Fruit fly (Drosophila melanogaster): ENCODE results near the gene DopEcR.

DopEcR gene

DNA sequence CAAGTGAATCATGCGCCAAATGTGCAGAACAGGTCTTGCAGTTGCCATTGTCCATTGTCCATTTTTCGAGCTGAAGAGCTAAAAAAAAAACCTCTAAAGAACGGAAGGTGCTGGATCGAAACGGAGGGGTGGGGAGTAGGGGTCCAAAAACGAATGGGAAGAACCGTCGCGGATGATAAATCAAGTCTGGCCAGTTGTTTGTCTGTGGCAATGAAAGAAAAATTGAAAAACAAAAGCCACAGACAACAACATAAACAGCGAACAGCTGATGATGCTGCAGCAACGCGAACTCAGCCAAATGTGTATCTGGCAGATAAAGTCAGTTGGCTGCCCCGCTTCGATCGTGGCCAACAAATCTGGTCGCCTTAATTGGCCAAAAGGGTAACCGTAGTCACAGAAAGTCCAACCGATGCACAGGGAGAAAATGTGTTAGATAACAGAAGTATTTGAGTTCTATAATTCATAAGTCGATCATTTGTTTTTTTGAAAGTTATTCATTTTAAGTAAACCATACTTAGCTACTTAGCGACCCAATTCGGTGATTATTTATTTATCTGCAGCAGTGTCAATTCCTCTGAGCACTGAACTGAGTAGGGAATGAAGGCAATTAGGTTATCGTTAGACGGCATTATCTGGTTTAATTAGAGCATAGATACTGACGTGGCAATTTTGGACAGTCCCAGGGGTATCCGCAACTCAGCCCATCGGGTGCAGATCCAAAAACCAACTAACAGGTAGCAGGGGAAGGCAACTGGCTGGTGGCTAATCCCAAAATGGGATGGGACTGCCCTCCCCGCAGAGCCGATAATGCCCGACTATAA, 28.3 kb upstream of the DopEcR start:
- no peak for TF ChIP-seq noc (tag; optimal IDR thresholded peaks at IDR 0.05)

DNA sequence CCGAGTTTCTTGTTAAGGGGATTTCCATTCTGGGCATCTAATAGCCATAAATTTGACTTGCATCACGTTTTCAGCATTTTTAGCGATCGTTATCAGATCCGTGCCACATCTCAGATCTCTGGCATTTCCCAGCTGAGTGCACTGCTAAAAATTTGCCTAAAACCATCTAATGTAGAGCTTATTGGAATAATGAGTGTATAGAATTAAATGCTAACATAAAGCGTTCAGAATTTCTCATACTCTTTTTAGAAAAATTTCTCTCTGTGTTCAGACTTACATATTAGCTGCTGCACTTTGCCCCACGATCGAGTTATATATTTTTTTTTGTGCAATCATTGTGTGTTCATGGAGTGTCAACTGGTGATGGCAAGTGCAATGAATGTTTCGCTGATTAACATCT, 27.6 kb upstream of the DopEcR start:
- no peak for TF ChIP-seq noc (tag; optimal IDR thresholded peaks at IDR 0.05)

DNA sequence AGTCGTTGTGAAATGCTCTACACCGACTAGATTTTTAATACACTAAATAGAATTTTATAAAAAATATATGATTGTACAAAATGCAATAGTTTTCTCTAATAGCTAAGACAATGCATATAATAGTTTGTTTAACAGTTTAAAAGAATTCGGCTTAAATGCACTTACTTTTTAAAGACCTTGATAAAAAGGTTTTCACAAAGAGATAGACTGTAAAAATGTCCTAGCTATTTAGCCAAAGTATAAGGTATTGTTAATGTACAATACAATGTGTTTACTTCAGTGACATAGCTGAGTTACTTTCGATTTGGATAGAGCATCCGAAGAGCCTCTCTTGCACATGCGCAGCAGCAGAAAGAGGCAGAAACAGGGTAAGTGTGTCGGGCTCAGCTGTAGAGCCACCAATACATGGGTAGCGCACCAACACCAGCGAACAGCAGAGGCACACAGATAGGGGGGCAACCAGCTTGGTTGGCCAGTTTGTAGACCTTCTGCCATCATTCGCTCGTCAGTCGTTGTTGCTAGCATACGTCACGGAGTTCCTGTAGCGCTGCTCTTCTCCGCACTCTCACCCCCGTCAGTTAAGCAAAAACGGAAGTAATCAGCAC, 26.6 kb upstream of the DopEcR start, which contains the start of gene TP53INP:
TSS of gene TP53INP (plus strand) at position 291 of the 605 bp plus-strand sequence.
- peak; percentile 86 for TF ChIP-seq noc (tag; optimal IDR thresholded peaks at IDR 0.05)

DNA sequence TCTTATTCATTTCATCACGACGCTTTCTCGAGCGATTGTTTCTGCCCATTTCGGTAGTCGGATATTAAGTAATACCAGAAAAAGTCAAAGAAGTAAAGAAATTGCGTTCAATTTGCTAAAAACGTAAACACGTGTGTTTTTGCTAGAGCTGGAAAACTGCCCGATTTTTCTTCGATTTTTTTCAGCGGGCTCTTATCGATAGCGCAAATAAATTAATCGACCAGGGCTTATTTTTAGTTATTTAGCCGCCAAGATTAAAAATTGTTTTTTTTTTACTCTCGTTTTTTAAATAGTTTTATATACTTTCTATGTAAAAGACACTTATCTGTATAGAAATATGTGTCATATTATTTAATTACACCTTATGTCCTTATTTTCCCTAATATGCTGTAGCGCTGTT, 25.7 kb upstream of the DopEcR start, which contains the start of gene CG15019:
TSS of gene CG15019 (minus strand) at position 138 of the 400 bp plus-strand sequence.
- TF ChIP-seq noc (tag; optimal IDR thresholded peaks at IDR 0.05) = no peak

DNA sequence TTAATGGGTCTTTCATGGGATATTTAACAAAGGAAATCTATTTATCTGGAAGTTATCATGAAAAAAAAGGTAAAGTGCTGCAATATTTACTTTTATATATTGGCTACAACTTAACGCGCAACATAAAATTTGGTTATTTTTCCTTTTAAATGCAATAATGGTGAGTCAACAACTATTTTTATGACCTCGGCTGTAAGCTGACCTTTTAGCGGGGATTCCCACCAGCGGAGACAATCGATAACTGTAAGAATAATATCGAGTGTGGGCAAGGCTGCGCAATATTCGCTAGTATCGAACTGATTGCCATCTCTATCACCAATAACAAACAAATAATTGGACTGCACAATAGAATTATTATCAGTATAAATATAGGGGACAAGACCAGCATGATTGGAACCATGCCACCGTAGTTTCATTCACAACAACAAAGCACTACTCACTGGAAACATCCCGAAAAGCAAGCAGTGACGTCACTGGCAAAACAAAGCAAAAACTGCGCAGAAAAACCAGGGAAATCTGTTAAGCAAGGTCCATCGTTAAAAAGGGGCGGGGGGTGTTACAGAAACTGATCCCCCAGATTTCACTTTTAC, 23.1 kb upstream of the DopEcR start, which contains the start of gene Syx17:
TSS of gene Syx17 (plus strand) at position 308 of the 590 bp plus-strand sequence.
- no peak for TF ChIP-seq noc (tag; optimal IDR thresholded peaks at IDR 0.05)

DNA sequence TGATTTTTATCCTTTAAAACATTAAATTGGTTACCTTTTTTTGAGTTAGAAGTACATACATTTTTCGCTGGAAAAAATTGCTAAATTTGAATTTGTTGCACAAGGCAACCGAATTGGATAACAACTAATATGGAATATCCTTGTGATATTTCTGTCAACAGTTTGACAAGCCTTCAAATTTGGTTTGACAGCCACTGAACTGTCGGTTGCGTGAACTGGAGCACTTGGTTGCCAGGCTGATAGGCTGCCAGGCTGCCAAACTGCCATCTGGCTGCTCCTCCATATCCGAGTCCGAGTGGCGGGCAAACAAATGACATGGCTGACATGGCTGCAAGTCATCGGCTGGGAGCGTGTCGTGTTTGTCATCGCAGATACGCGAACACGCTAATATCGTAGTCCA, 21.1 kb upstream of the DopEcR start:
- TF ChIP-seq noc (tag; optimal IDR thresholded peaks at IDR 0.05) = no peak

DNA sequence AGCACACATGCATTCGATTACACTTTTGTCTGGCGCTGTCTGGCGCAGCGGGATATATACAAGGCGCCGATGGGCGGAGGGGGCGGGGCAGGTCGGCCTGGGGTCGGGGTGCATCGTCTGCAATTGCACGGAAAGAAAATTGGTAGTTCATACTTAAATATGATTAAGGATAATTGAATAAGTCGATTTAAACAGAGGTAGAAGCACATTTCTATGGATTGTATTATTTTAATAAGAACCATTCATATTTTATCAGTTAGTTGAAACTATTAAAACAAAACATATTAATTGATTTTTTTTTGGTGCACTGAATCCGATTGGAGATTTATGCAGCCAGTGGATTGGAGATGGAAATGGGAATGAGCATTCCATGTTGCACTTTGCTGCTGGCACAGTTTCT, 19.7 kb upstream of the DopEcR start:
- no peak for TF ChIP-seq noc (tag; optimal IDR thresholded peaks at IDR 0.05)

DNA sequence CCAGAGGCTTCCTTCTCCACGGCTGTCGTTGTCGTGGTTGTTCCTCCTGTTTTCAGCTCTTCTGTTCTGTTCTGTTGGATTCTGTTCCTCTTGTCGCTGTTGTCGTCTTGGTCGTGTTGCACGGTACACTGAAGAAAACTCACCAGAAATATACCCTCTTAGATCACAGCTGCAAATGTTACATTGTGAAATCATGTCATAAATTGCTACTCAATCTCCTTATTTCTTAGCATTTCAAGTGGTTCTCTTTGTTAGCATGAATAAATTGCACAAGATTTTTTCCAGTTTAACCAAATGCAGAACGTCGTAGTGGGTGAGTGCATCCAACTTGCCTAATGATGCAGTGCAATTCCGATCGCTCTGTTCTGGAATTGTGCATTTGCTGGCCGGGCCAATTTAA, 17.7 kb upstream of the DopEcR start:
- TF ChIP-seq noc (tag; optimal IDR thresholded peaks at IDR 0.05) = no peak

DNA sequence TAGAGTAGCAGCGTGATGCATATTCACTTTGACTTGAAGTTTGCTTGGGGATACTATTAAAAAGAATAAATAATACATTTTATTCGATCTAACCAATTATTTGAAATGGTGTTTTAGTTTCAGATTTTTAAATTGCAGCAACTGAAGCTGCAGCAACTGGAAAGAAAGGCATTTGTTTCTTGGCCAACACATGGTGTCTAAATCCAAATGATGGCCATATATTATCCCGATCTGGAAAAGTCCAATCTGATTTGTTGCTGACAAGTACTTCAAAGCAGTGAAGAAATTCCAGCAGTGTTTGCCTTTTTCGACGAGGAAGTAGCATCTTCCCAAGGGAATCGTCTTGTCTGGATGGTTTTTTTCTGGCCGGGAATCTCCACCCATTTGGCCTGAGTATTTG, 16.9 kb upstream of the DopEcR start:
- no peak for TF ChIP-seq noc (tag; optimal IDR thresholded peaks at IDR 0.05)

DNA sequence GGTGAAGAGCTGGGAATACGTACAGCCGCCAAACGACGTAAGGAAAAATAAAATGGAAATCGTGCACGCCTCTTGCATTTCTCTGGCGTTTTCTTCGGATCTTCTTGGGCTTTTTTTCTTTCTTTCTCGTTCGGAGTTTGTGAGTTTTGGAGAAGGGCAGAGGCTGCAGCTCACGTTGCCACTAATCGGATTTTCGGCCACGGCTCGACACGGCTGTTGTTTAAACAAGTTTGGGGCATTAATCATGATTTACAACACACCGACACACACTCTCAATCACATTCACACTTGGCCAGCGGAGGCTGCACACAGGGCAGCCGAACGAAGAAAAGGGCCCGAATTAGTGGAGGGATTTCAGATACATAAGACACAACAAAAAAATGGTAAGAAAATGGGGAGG, 16.2 kb upstream of the DopEcR start:
- TF ChIP-seq noc (tag; optimal IDR thresholded peaks at IDR 0.05) = no peak

DNA sequence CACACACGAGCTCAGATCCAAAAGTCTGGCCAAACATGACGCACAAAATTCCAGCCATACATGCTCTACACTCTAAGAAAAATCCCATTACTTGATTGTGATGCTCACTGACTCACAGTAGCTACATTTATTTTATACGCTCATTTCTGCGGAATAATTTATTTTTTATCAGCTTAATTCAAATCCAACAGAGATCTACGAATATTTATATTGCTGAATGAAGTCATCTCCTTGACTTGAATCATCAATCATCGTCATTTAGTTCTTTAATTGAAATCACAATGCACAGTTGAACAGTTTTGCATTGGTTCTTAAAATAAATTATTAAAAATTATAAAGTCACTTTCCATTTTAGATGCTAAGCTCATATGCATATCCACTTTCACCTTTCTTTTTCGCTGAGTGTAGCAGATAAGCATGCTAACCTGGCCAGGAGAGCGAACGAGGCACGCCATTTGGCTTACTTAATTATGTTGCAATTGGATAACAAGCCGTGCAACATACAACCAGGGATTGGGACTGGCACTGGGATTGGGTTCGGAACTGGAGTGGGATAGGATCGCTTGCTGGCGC, 15.4 kb upstream of the DopEcR start:
- TF ChIP-seq noc (tag; optimal IDR thresholded peaks at IDR 0.05) = no peak

DNA sequence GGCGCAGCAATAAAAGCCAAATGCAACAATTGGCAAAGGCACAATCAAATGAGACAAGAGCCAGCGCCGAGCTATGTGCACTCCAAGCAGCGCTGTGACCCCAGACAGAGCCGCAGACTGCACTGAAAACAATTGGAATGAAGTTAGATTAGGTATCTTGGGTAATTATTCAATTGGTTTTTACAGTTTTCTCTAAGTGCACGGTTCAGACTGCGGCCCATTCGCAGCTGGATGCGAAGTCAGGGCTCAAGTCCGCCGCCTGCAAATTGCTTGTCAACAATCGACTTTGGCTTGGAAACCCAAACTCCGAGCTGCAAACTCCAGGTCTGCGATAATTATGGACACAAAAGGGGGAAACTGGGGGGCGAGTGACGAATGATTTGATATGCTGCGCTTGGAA, 13.5 kb upstream of the DopEcR start:
- TF ChIP-seq noc (tag; optimal IDR thresholded peaks at IDR 0.05) = no peak

DNA sequence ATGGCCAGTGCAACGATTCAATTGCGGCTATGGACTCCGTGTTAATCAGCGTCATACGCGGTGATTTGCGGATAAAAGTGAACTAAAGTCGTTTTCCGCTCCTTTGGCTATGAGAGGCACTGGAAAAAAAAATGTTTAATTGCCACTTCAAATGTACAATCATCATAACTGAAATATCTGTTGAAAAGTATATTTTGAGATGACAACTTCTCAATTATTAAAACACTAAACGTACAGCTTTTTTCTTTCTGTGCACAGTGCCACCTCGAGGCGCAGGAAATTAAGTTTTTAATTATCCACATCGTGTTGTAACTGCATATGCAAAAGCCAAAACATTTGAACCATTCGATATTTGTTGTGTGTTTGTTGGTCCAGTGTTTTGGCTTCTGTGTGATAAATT, 12.7 kb upstream of the DopEcR start:
- no peak for TF ChIP-seq noc (tag; optimal IDR thresholded peaks at IDR 0.05)

DNA sequence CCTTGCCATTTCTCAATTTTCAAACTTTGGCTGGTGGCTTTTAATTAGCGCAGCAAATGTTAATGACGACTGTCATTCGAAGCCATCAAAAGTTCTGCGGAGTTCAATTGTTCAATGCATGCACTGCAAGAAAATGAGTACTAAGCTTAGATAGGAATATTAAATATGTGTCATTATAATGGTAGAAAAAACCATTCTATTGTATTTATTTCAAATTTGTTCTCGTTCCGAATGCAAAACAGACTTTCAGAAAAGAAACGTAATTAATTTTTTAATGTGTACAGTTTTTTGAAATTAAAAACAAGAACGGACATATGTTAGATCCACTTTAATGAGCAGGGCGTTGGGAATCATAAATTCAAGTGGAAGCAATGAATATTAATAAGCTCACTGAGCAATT, 8.9 kb upstream of the DopEcR start:
- TF ChIP-seq noc (tag; optimal IDR thresholded peaks at IDR 0.05) = no peak

DNA sequence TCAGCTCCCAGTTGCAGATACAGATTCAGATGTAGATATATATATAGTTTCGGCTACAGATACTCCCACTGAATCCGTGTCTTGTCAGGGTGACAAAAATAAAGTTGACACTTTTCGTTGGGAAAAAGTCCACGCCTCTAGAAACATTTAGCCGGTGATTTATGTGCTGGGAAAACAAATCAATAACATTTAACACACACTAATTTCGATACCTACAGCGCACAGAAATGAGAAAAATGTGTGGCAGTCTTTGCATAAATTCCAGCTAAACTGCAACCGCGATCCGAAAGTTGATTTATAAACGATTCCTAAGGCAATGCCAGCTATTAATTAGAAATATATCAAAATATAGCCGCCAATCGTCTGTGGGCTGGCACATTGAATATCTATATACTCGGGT, 8.0 kb upstream of the DopEcR start:
- no peak for TF ChIP-seq noc (tag; optimal IDR thresholded peaks at IDR 0.05)

DNA sequence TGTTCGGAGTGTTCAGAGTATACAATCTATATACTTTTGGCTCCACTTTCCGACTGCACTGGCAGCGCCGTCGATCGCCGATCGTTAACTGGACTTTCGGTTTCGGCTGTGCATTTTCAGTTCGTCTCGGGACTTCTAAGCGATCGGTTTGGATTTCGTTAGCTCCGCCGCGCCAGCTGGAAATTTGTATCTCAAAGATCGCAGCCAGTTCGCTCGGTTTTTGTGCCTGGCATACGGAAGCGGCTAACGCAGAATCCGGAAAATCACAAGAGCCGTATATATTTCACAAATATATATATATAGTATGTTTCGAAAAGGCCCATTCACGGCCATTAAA, 4.1 kb upstream of the DopEcR start, which contains the start of gene slow:
TSS of gene slow (plus strand) at position 117 of the 337 bp plus-strand sequence.
- no peak for TF ChIP-seq noc (tag; optimal IDR thresholded peaks at IDR 0.05)

Data from whole organism, larva.